Worm (Caenorhabditis elegans) whole organism, late embryonic: Measurements from ENCODE around the gene ZC449.1.

Source experiments
- ama-1 ChIP-seq: fragments of 150-350 bp; optimal IDR thresholded peaks from 2 replicates; lab custom pipeline; 2014
- ceh-45 ChIP-seq: fragments of 200-800 bp; sonication (Bioruptor generic); IDR thresholded peaks from 2 replicates; pipeline ENCODE4 v1.3.6; 2022; ENCODE audit warnings: missing genetic modification reagents, missing genetic modification characterization, missing compliant biosample characterization
- che-1 ChIP-seq: sonication (generic microtip); optimal IDR thresholded peaks from 2 replicates; lab custom pipeline; 2016; ENCODE audit warnings: mild to moderate bottlenecking, missing genetic modification characterization, missing compliant biosample characterization
- dmd-4 ChIP-seq: sonication (generic microtip); optimal IDR thresholded peaks from 2 replicates; lab custom pipeline; 2016; ENCODE audit warnings: borderline replicate concordance, missing genetic modification characterization, missing compliant biosample characterization
- elt-2 ChIP-seq: sonication (generic microtip); optimal IDR thresholded peaks from 2 replicates; lab custom pipeline; 2016; ENCODE audit warnings: missing genetic modification reagents, missing genetic modification characterization, missing compliant biosample characterization
- ets-4 ChIP-seq: sonication (generic microtip); optimal IDR thresholded peaks from 2 replicates; lab custom pipeline; 2016; ENCODE audit warnings: missing genetic modification characterization, missing compliant biosample characterization
- fkh-10 ChIP-seq: fragments of 150-350 bp; optimal IDR thresholded peaks from 2 replicates; lab custom pipeline; 2014; ENCODE audit warnings: missing biosample characterization, missing genetic modification reagents, missing genetic modification characterization
- hlh-30 ChIP-seq: sonication (generic microtip); optimal IDR thresholded peaks from 2 replicates; lab custom pipeline; 2017; ENCODE audit warnings: antibody characterized with exemption, missing genetic modification characterization, missing compliant biosample characterization; ENCODE audit not compliant: insufficient read depth
- hlh-8 ChIP-seq: sonication (generic microtip); optimal IDR thresholded peaks from 2 replicates; lab custom pipeline; 2016; ENCODE audit warnings: missing genotype, missing genetic modification characterization, missing compliant biosample characterization
- madf-2 ChIP-seq: sonication (generic microtip); optimal IDR thresholded peaks from 2 replicates; lab custom pipeline; 2017; ENCODE audit warnings: missing genetic modification characterization, missing compliant biosample characterization
- pha-4 ChIP-seq: fragments of 150-350 bp; optimal IDR thresholded peaks from 2 replicates; lab custom pipeline; 2018; ENCODE audit warnings: missing biosample characterization, missing genetic modification reagents, missing genetic modification characterization
- pqm-1 ChIP-seq: sonication (generic microtip); optimal IDR thresholded peaks from 2 replicates; lab custom pipeline; 2016; ENCODE audit warnings: missing genetic modification characterization, missing compliant biosample characterization
- tbx-2 ChIP-seq: sonication (generic microtip); optimal IDR thresholded peaks from 2 replicates; lab custom pipeline; 2016; ENCODE audit warnings: missing genetic modification characterization, missing compliant biosample characterization
- unc-3 ChIP-seq, 2 experiments: fragments of 200-800 bp in 1 of 2; sonication (Bioruptor generic) in 1 of 2; sonication (generic microtip) in 1 of 2; conservative IDR thresholded peaks in 1 of 2; optimal IDR thresholded peaks in 1 of 2; 2 replicates each; pipeline versions ENCODE4 v1.3.6 to Lab custom; 2016 to 2022; ENCODE audit warnings: missing compliant biosample characterization in 2 of 2, missing genetic modification characterization in 2 of 2, missing genetic modification reagents in 1 of 2

DNA sequence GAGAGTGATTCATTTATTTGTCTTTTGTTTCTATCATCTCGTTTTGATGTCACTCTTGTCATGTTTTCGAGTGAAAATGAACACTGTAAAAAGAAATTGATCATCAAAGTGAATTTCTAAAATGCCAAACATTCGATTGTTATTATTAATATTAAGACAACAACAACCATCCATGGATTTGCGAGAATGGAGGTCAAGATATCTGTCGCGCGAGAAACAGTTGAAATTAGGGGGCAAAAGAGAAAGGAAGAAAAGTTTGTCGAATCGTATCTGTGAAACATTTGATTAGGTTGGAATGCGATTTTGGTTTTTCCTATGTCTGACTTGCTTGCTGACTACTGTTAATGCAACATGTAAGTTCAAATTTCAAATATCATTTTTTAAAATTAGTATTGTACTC is 3.2 kb upstream of the ZC449.1 start, which contains the start of gene ZC449.2:
- TF ChIP-seq pha-4 (tag; lab: Kevin White, UChicago) (no peak), tbx-2 (tag; lab: Kevin White, UChicago) (no peak), dmd-4 (tag; lab: Kevin White, UChicago) (no peak), ama-1 (no peak), fkh-10 (GFP tag; lab: Kevin White, UChicago) (no peak), ets-4 (tag; lab: Kevin White, UChicago) (no peak), pqm-1 (tag; lab: Kevin White, UChicago) (no peak), ceh-45 (GFP tag; lab: Robert Waterston, UW) (no peak), madf-2 (tag; lab: Kevin White, UChicago) (no peak), hlh-8 (no peak), unc-3 (GFP tag; conservative IDR thresholded peaks at IDR 0.05; lab: Robert Waterston, UW) (no peak), unc-3 (tag; optimal IDR thresholded peaks at IDR 0.05; lab: Kevin White, UChicago) (no peak), elt-2 (no peak), hlh-30 (tag; lab: Kevin White, UChicago) (no peak), che-1 (tag; lab: Kevin White, UChicago) (no peak)
